Worm (Caenorhabditis elegans) whole organism, mixed stage, embryonic: Measurements from ENCODE around the gene eelo-1.

Experiments
- ces-1 ChIP-seq: fragments of 150-350 bp; optimal IDR thresholded peaks from 2 replicates; lab custom pipeline; 2014; ENCODE audit warnings: missing biosample characterization, missing genetic modification reagents, missing genetic modification characterization
- mep-1 ChIP-seq: fragments of 150-350 bp; optimal IDR thresholded peaks from 2 replicates; lab custom pipeline; 2017; ENCODE audit warnings: missing biosample characterization, missing genetic modification reagents, missing genetic modification characterization, inconsistent platforms
- nhr-76 ChIP-seq: sonication (generic microtip); optimal IDR thresholded peaks from 2 replicates; lab custom pipeline; 2017; ENCODE audit warnings: missing biosample characterization, missing genetic modification characterization
- sem-2 ChIP-seq: fragments of 200-800 bp; sonication (Bioruptor generic); optimal IDR thresholded peaks from 2 replicates; lab custom pipeline; 2018; ENCODE audit warnings: mild to moderate bottlenecking, missing genetic modification characterization, missing compliant biosample characterization
- unc-39 ChIP-seq: fragments of 150-350 bp; optimal IDR thresholded peaks from 2 replicates; lab custom pipeline; 2014; ENCODE audit warnings: missing biosample characterization, missing genetic modification characterization

DNA sequence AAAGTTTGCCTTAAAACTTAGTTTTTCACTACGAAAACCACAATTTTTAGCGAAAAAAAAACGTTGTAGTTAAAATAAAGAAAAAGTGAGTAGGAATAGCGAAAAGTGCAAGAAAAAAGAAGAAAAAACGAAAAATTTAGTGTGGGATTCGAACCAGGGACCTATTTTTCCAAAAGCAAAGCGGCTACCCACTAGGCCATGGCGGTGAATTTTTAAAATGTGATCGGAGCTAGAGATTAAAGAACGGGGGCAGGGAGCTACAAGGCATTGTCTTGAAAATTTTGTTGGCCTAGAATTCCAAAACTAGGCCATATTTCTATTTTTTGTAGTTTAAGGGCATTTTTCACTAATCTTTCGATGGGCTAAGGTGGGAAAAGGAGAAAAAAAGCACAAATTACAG lies 45.4 kb upstream of the eelo-1 start:
- TF ChIP-seq sem-2 (no peak), unc-39 (tag; lab: Kevin White, UChicago) (no peak), ces-1 (no peak), nhr-76 (tag; lab: Kevin White, UChicago) (no peak), mep-1 (tag; lab: Kevin White, UChicago) (no peak)
